Worm (Caenorhabditis elegans): ENCODE results near the gene K03B4.1.

K03B4.1 gene

ce11 chrV:4647857-4648256, 41.3 kb upstream of the K03B4.1 start, which contains the start of gene F41F3.3:
Gene F41F3.3, minus strand, starts transcription at chrV:4648239.
- TF ChIP-seq nhr-11 (tag; optimal IDR thresholded peaks at IDR 0.05) (no peak), sox-4 (tag; optimal IDR thresholded peaks at IDR 0.05) (peak; percentile 43), K02D7.2 (tag; optimal IDR thresholded peaks at IDR 0.05) (peak; percentile 15), ahr-1 (tag; optimal IDR thresholded peaks at IDR 0.05) (no peak), ceh-30 (tag; optimal IDR thresholded peaks at IDR 0.05) (no peak), dmd-4 (tag; optimal IDR thresholded peaks at IDR 0.05; ENCODE audit: borderline replicate concordance) (peak; percentile 25), syd-9 (tag; optimal IDR thresholded peaks at IDR 0.05) (no peak), ceh-31 (tag; optimal IDR thresholded peaks at IDR 0.05) (peak; percentile 21), ref-2 (tag; optimal IDR thresholded peaks at IDR 0.05) (peak; percentile 50), unc-3 (GFP tag; conservative IDR thresholded peaks at IDR 0.05) (no peak), unc-3 (tag; optimal IDR thresholded peaks at IDR 0.05) (no peak), ceh-45 (GFP tag; IDR thresholded peaks at IDR 0.05) (0 out of 2 replicates have a peak, but pooled peaks have one; percentile 29), F13H6.1 (tag; optimal IDR thresholded peaks at IDR 0.05) (peak; percentile 49), mec-3 (tag; optimal IDR thresholded peaks at IDR 0.05; ENCODE audit: borderline replicate concordance) (peak; percentile 67), C38D4.7 (GFP tag; optimal IDR thresholded peaks at IDR 0.05) (no peak), ceh-14 (tag; optimal IDR thresholded peaks at IDR 0.05) (peak; percentile 29), che-1 (tag; optimal IDR thresholded peaks at IDR 0.05) (no peak), gmeb-2 (tag; optimal IDR thresholded peaks at IDR 0.05) (peak; percentile 24), ceh-6 (GFP tag; optimal IDR thresholded peaks at IDR 0.05) (peak; percentile 32), elt-2 (tag; optimal IDR thresholded peaks at IDR 0.05) (no peak), ceh-2 (tag; optimal IDR thresholded peaks at IDR 0.05) (peak; percentile 24), lin-11 (tag; optimal IDR thresholded peaks at IDR 0.05) (peak; percentile 1), T23F11.4 (GFP tag; optimal IDR thresholded peaks at IDR 0.05) (peak; percentile 93), hlh-8 (tag; optimal IDR thresholded peaks at IDR 0.05) (no peak), madf-2 (tag; optimal IDR thresholded peaks at IDR 0.05) (peak; percentile 42), ztf-16 (tag; optimal IDR thresholded peaks at IDR 0.05) (peak; percentile 70), ttx-3 (tag; optimal IDR thresholded peaks at IDR 0.05) (no peak), eyg-1 (tag; optimal IDR thresholded peaks at IDR 0.05) (no peak), pha-4 (tag; optimal IDR thresholded peaks at IDR 0.05) (no peak), hlh-15 (tag; optimal IDR thresholded peaks at IDR 0.05) (no peak)

ce11 chrV:4648527-4648926, 40.6 kb upstream of the K03B4.1 start, which contains the start of gene F41F3.8:
Gene F41F3.8, plus strand, starts transcription at chrV:4648827.
- TF ChIP-seq tbx-2 (tag; optimal IDR thresholded peaks at IDR 0.05) = no peak
- TF ChIP-seq npax-4 (tag; optimal IDR thresholded peaks at IDR 0.05) = no peak
- TF ChIP-seq K02D7.2 (tag; optimal IDR thresholded peaks at IDR 0.05) = no peak
- TF ChIP-seq nhr-232 (tag; optimal IDR thresholded peaks at IDR 0.05) = no peak
- TF ChIP-seq ttx-3 (tag; optimal IDR thresholded peaks at IDR 0.05) = no peak
- TF ChIP-seq hlh-13 (GFP tag; optimal IDR thresholded peaks at IDR 0.05) = no peak
- TF ChIP-seq hlh-8 (tag; optimal IDR thresholded peaks at IDR 0.05) = no peak

ce11 chrV:4649649-4650384, 39.3 kb upstream of the K03B4.1 start:
- no peak for TF ChIP-seq pat-9 (tag; optimal IDR thresholded peaks at IDR 0.05)

ce11 chrV:4651480-4651879, 37.6 kb upstream of the K03B4.1 start:
- TF ChIP-seq fax-1 (tag; optimal IDR thresholded peaks at IDR 0.05) (no peak), hlh-6 (tag; optimal IDR thresholded peaks at IDR 0.05) (no peak), pha-4 (tag; optimal IDR thresholded peaks at IDR 0.05) (no peak), mec-3 (tag; optimal IDR thresholded peaks at IDR 0.05; ENCODE audit: borderline replicate concordance) (no peak), nhr-232 (tag; optimal IDR thresholded peaks at IDR 0.05) (no peak), madf-2 (tag; optimal IDR thresholded peaks at IDR 0.05) (no peak), hlh-8 (tag; optimal IDR thresholded peaks at IDR 0.05) (no peak), hlh-30 (tag; optimal IDR thresholded peaks at IDR 0.05; ENCODE audit: insufficient read depth) (no peak), che-1 (tag; optimal IDR thresholded peaks at IDR 0.05) (no peak), ceh-48 (tag; optimal IDR thresholded peaks at IDR 0.05) (no peak), dve-1 (tag; optimal IDR thresholded peaks at IDR 0.05) (no peak), dmd-4 (tag; optimal IDR thresholded peaks at IDR 0.05; ENCODE audit: borderline replicate concordance) (no peak)
